Fruit fly (Drosophila melanogaster) whole organism, embryonic: ENCODE measurements around the gene CG34281.

Experiments used
- BEAF-32 ChIP-seq: fragments of 200-800 bp; sonication (Bioruptor generic); optimal IDR thresholded peaks from 3 replicates; lab custom pipeline; 2017; ENCODE audit warnings: missing biosample characterization, missing genetic modification characterization, mild to moderate bottlenecking, moderate library complexity, missing genetic modification reagents
- CG10366 ChIP-seq: fragments of 200-800 bp; sonication (Bioruptor generic); IDR thresholded peaks from 2 replicates; pipeline ENCODE4 v1.3.6; 2022; ENCODE audit warnings: missing biosample characterization, missing genetic modification characterization
- CG10543 ChIP-seq: fragments of 200-800 bp; sonication (Bioruptor generic); optimal IDR thresholded peaks from 3 replicates; lab custom pipeline; 2017; ENCODE audit warnings: missing biosample characterization, mild to moderate bottlenecking, missing genetic modification characterization, moderate library complexity
- CG14050 ChIP-seq: fragments of 200-800 bp; sonication (Bioruptor generic); IDR thresholded peaks from 3 replicates; pipeline ENCODE4 v1.3.6; 2022; ENCODE audit warnings: missing biosample characterization, missing genetic modification characterization
- CG14667 ChIP-seq: fragments of 200-800 bp; sonication (Bioruptor generic); IDR thresholded peaks from 2 replicates; pipeline ENCODE4 v1.3.6; 2022; ENCODE audit warnings: missing biosample characterization, missing genetic modification characterization
- CG15601 ChIP-seq: fragments of 200-800 bp; sonication (Bioruptor generic); optimal IDR thresholded peaks from 3 replicates; lab custom pipeline; 2019; ENCODE audit warnings: missing biosample characterization, mild to moderate bottlenecking, missing genetic modification characterization, moderate library complexity
- CG18262 ChIP-seq: fragments of 200-800 bp; optimal IDR thresholded peaks from 3 replicates; lab custom pipeline; 2019; ENCODE audit warnings: missing biosample characterization, mild to moderate bottlenecking, missing genetic modification characterization, moderate library complexity
- CG1832 ChIP-seq: fragments of 200-800 bp; sonication (Bioruptor generic); optimal IDR thresholded peaks from 2 replicates; lab custom pipeline; 2017; ENCODE audit warnings: missing biosample characterization, mild to moderate bottlenecking, missing genetic modification characterization, inconsistent platforms
- CG18599 ChIP-seq: fragments of 200-800 bp; sonication (Bioruptor generic); optimal IDR thresholded peaks from 3 replicates; lab custom pipeline; 2017; ENCODE audit warnings: missing biosample characterization, missing genetic modification characterization, mild to moderate bottlenecking, moderate library complexity, missing genetic modification reagents
- CG2678 ChIP-seq: fragments of 200-800 bp; sonication (Bioruptor generic); optimal IDR thresholded peaks from 3 replicates; lab custom pipeline; 2019; ENCODE audit warnings: missing biosample characterization, mild to moderate bottlenecking, missing genetic modification characterization, moderate library complexity
- CG30403 ChIP-seq: fragments of 200-800 bp; sonication (Bioruptor generic); optimal IDR thresholded peaks from 3 replicates; lab custom pipeline; 2016; ENCODE audit warnings: missing biosample characterization, missing genetic modification characterization
- CG31388 ChIP-seq: fragments of 200-800 bp; sonication (Bioruptor generic); optimal IDR thresholded peaks from 2 replicates; lab custom pipeline; 2016; ENCODE audit warnings: missing biosample characterization, missing genetic modification characterization
- CG32767 ChIP-seq: fragments of 200-800 bp; sonication (Bioruptor generic); IDR thresholded peaks from 2 replicates; pipeline ENCODE4 v1.3.6; 2022; ENCODE audit warnings: missing biosample characterization, missing genetic modification characterization
- CG5245 ChIP-seq: fragments of 200-800 bp; sonication (Bioruptor generic); optimal IDR thresholded peaks from 3 replicates; lab custom pipeline; 2016; ENCODE audit warnings: missing biosample characterization, missing genetic modification characterization
- CG8089 ChIP-seq: fragments of 200-800 bp; sonication (Bioruptor generic); optimal IDR thresholded peaks from 3 replicates; lab custom pipeline; 2016; ENCODE audit warnings: missing biosample characterization, missing genetic modification characterization
- CG8478 ChIP-seq: fragments of >200 bp; optimal IDR thresholded peaks from 2 replicates; lab custom pipeline; 2018
- CG8924 ChIP-seq: fragments of 200-800 bp; optimal IDR thresholded peaks from 3 replicates; lab custom pipeline; 2019; ENCODE audit warnings: missing biosample characterization, mild to moderate bottlenecking, missing genetic modification characterization, moderate library complexity
- CkIIα-i1 ChIP-seq: fragments of 200-800 bp; sonication (Bioruptor generic); IDR thresholded peaks from 2 replicates; pipeline ENCODE4 v1.3.6; 2022; ENCODE audit warnings: missing biosample characterization, missing genetic modification characterization
- CoRest ChIP-seq: fragments of 200-800 bp; sonication (Bioruptor generic); optimal IDR thresholded peaks from 3 replicates; lab custom pipeline; 2018; ENCODE audit warnings: missing biosample characterization, mild to moderate bottlenecking, missing genetic modification characterization, moderate library complexity
- E2f2 ChIP-seq: fragments of 200-800 bp; sonication (Bioruptor generic); IDR thresholded peaks from 2 replicates; pipeline ENCODE4 v1.3.6; 2022; ENCODE audit warnings: missing biosample characterization, missing genetic modification characterization
- Eip74EF ChIP-seq, 2 experiments: fragments of 200-800 bp in 1 of 2; fragments of >200 bp in 1 of 2; sonication (Bioruptor generic) in 1 of 2; optimal IDR thresholded peaks; 2 replicates each; lab custom pipeline; 2017 to 2019; ENCODE audit warnings: missing biosample characterization in 2 of 2, missing genetic modification characterization in 2 of 2, mild to moderate bottlenecking in 1 of 2, moderate library complexity in 1 of 2
- Gsc ChIP-seq: fragments of 200-800 bp; sonication (Bioruptor generic); IDR thresholded peaks from 2 replicates; pipeline ENCODE4 v1.3.6; 2022; ENCODE audit warnings: missing biosample characterization, missing genetic modification characterization
- HLH4C ChIP-seq: fragments of 200-800 bp; sonication (Bioruptor generic); IDR thresholded peaks from 3 replicates; pipeline ENCODE4 v1.3.6; 2022; ENCODE audit warnings: missing biosample characterization, missing genetic modification characterization; ENCODE audit not compliant: partially characterized antibody
- Jarid2 ChIP-seq: fragments of 200-800 bp; sonication (Bioruptor generic); optimal IDR thresholded peaks from 3 replicates; lab custom pipeline; 2017; ENCODE audit warnings: mild to moderate bottlenecking, missing biosample characterization, missing genetic modification reagents, missing genetic modification characterization
- Kr ChIP-seq: fragments of 200-800 bp; sonication (Bioruptor generic); optimal IDR thresholded peaks from 2 replicates; lab custom pipeline; 2017; ENCODE audit warnings: missing biosample characterization, mild to moderate bottlenecking, missing genetic modification characterization
- NC2α ChIP-seq: fragments of 200-800 bp; sonication (Bioruptor generic); optimal IDR thresholded peaks from 2 replicates; lab custom pipeline; 2016; ENCODE audit warnings: missing biosample characterization, missing genetic modification characterization
- Opbp ChIP-seq: fragments of 200-800 bp; sonication (Bioruptor generic); IDR thresholded peaks from 3 replicates; pipeline ENCODE4 v1.3.6; 2022; ENCODE audit warnings: missing biosample characterization, missing genetic modification characterization; ENCODE audit not compliant: partially characterized antibody
- Scr ChIP-seq: fragments of 200-800 bp; sonication (Bioruptor generic); IDR thresholded peaks from 2 replicates; pipeline ENCODE4 v1.3.6; 2022; ENCODE audit warnings: missing biosample characterization, missing genetic modification characterization; ENCODE audit not compliant: partially characterized antibody
- Sox100B ChIP-seq: fragments of 200-800 bp; sonication (Bioruptor generic); optimal IDR thresholded peaks from 3 replicates; lab custom pipeline; 2018; ENCODE audit warnings: missing biosample characterization, mild to moderate bottlenecking, missing genetic modification characterization
- YL-1 ChIP-seq: fragments of 200-800 bp; sonication (Bioruptor generic); optimal IDR thresholded peaks from 3 replicates; lab custom pipeline; 2017; ENCODE audit warnings: missing biosample characterization, mild to moderate bottlenecking, missing genetic modification characterization
- ara ChIP-seq: fragments of 200-800 bp; sonication (Bioruptor generic); IDR thresholded peaks from 2 replicates; pipeline ENCODE4 v1.3.6; 2022; ENCODE audit warnings: missing biosample characterization, missing genetic modification characterization
- cg ChIP-seq: fragments of 200-800 bp; sonication (Bioruptor generic); optimal IDR thresholded peaks from 3 replicates; lab custom pipeline; 2019; ENCODE audit warnings: missing biosample characterization, mild to moderate bottlenecking, missing genetic modification characterization, moderate library complexity
- dmrt99B ChIP-seq: fragments of 200-800 bp; sonication (Bioruptor generic); optimal IDR thresholded peaks from 2 replicates; lab custom pipeline; 2018; ENCODE audit warnings: missing biosample characterization, mild to moderate bottlenecking, missing genetic modification characterization, moderate library complexity
- eyg ChIP-seq: fragments of 200-800 bp; sonication (Bioruptor generic); optimal IDR thresholded peaks from 3 replicates; lab custom pipeline; 2016; ENCODE audit warnings: missing biosample characterization, missing genetic modification characterization
- gsb-n ChIP-seq: fragments of 200-800 bp; sonication (Bioruptor generic); optimal IDR thresholded peaks from 3 replicates; lab custom pipeline; 2018; ENCODE audit warnings: missing biosample characterization, mild to moderate bottlenecking, missing genetic modification characterization
- gt ChIP-seq: fragments of 200-800 bp; sonication (Bioruptor generic); IDR thresholded peaks from 2 replicates; pipeline ENCODE4 v1.3.6; 2022; ENCODE audit warnings: missing biosample characterization, missing genetic modification characterization
- h ChIP-seq: fragments of >200 bp; optimal IDR thresholded peaks from 2 replicates; lab custom pipeline; 2017
- sc ChIP-seq, 3 experiments: fragments of >200 bp in 2 of 3; fragments of 200-800 bp in 1 of 3; sonication (Bioruptor generic) in 1 of 3; optimal IDR thresholded peaks; 2 replicates in 2 of 3; 3 replicates in 1 of 3; lab custom pipeline; 2017; ENCODE audit warnings: mild to moderate bottlenecking in 1 of 3, missing biosample characterization in 1 of 3, missing genetic modification characterization in 1 of 3, missing genetic modification reagents in 1 of 3
- slbo ChIP-seq: fragments of 200-800 bp; sonication (Bioruptor generic); IDR thresholded peaks from 2 replicates; pipeline ENCODE4 v1.3.6; 2022; ENCODE audit warnings: missing biosample characterization, missing genetic modification characterization
- stwl ChIP-seq: fragments of 200-800 bp; sonication (Bioruptor generic); optimal IDR thresholded peaks from 3 replicates; lab custom pipeline; 2018; ENCODE audit warnings: missing biosample characterization, mild to moderate bottlenecking, missing genetic modification characterization, moderate library complexity
- tll ChIP-seq, 2 experiments: fragments of 200-800 bp in 1 of 2; fragments of >200 bp in 1 of 2; sonication (Bioruptor generic) in 1 of 2; optimal IDR thresholded peaks; 2 replicates each; lab custom pipeline; 2017 to 2019; ENCODE audit warnings: missing biosample characterization in 2 of 2, missing genetic modification characterization in 2 of 2, mild to moderate bottlenecking in 1 of 2, moderate library complexity in 1 of 2
- vnd ChIP-seq: fragments of 200-800 bp; sonication (Bioruptor generic); IDR thresholded peaks from 3 replicates; pipeline ENCODE4 v1.3.6; 2022; ENCODE audit warnings: missing biosample characterization, missing genetic modification characterization; ENCODE audit not compliant: partially characterized antibody
- vvl ChIP-seq: fragments of 200-800 bp; sonication (Bioruptor generic); IDR thresholded peaks from 2 replicates; pipeline ENCODE4 v1.3.6; 2022; ENCODE audit warnings: missing biosample characterization, missing genetic modification characterization
- wor ChIP-seq: fragments of 200-800 bp; sonication (Bioruptor generic); IDR thresholded peaks from 2 replicates; pipeline ENCODE4 v1.3.6; 2022; ENCODE audit warnings: missing biosample characterization, missing genetic modification characterization
- zf30C ChIP-seq: fragments of 200-800 bp; sonication (Bioruptor generic); optimal IDR thresholded peaks from 3 replicates; lab custom pipeline; 2018; ENCODE audit warnings: missing biosample characterization, mild to moderate bottlenecking, missing genetic modification characterization

Gene CG34281

DNA sequence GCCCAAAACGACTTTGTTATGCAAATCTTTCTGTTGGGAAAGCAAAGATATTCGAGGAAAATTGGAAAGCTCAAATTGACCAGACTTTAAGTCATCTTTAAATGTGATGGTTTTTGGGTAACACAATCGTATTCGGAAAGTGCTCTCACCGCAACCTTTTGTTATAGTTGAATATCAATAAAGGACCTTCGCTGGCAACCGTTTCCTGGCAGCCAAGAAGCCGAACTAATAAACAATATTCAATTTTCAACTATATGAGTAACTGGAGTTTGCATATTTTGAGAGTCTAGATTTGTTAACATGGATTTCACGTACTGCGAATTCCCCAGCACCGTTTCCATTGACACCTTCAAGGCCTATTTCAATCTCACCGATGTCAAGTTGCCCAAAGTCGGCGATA is 14.1 kb downstream of the CG34281 start, which contains the start of gene CG14325:
TSS of gene CG14325 (plus strand) at position 301 of the 400 bp plus-strand sequence.
- no peak for TF ChIP-seq cg (GFP tag; lab: Kevin White, UChicago)
- no peak for TF ChIP-seq NC2α
- TF ChIP-seq Scr (GFP tag; lab: Robert Waterston, UW), result no peak
- no peak for TF ChIP-seq stwl
- TF ChIP-seq h (lab: Kevin White, UChicago), result no peak
- TF ChIP-seq zf30C (GFP tag; lab: Kevin White, UChicago), result no peak

DNA sequence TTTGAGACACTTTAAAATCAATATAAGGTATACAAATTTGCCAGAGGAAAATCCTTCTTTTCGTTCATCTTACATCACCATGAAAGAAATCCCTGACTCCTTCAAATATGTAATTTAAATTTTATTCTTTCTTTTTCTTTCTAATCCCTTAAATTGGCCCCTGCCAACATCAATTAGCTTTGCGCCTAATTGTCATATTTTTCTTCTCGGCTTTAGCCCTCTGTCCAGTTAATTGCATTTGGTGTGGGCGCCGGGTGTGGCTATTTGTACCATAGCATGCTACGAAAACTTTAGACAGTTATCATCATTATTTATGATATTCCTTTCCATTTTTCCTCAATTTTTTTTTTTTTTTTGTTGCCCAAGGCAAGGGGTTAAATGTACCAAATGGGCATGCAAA is 17.7 kb downstream of the CG34281 start, which contains the start of gene CG43175:
TSS of gene CG43175 (plus strand) at position 301 of the 400 bp plus-strand sequence.
- TF ChIP-seq CG14667 (GFP tag; lab: Robert Waterston, UW), result no peak

DNA sequence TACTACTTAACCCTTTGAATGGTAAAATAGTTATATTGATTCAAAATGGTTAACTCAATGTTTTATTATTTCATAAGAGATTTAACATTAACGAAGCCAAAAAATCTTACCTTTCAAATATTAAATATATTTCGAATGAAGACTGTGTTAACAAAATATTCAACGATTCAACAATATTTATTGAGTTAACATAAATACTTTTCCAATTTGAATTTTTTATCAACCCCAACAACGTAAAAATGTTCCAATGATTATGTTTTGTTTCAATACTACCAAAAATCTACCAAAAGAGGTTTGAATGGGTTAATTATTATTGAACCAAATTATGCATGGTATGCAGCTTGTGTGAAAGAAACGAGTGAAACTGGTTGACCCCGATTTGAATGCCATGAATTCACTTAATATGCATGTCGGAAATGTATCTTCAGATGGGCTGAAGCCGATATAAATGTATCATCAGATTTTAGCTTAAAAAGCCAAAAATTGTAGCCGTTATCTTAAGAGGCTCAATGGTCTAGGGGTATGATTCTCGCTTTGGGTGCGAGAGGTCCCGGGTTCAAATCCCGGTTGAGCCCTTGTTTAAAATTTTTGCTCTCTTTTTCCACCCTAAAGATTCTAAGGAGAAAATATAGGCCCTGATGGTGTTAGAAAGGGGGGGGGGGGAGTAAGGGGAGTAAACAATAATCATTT is 18.6 kb downstream of the CG34281 start:
- TF ChIP-seq CG30403 (GFP tag; lab: Kevin White, UChicago) (no peak), CG15601 (tag; lab: Kevin White, UChicago) (no peak), CG2678 (tag; lab: Kevin White, UChicago) (peak; percentile 27), eyg (GFP tag; lab: Kevin White, UChicago) (no peak), vnd (GFP tag; lab: Robert Waterston, UW) (no peak), CG32767 (GFP tag; lab: Robert Waterston, UW) (no peak), Eip74EF (GFP tag; optimal IDR thresholded peaks at IDR 0.05; lab: Kevin White, UChicago) (peak in 1 of 2 experiments; percentile 57), ara (GFP tag; lab: Robert Waterston, UW) (no peak), CG18599 (GFP tag; lab: Kevin White, UChicago) (no peak), CkIIα-i1 (GFP tag; lab: Robert Waterston, UW) (no peak), CG18262 (peak; percentile 27), YL-1 (GFP tag; lab: Kevin White, UChicago) (no peak), Opbp (GFP tag; lab: Robert Waterston, UW) (no peak), wor (GFP tag; lab: Robert Waterston, UW) (no peak), CG31388 (GFP tag; lab: Kevin White, UChicago) (no peak), Gsc (GFP tag; lab: Robert Waterston, UW) (no peak), Kr (GFP tag; lab: Kevin White, UChicago) (no peak), E2f2 (GFP tag; lab: Robert Waterston, UW) (no peak), CG1832 (no peak), HLH4C (no peak), slbo (GFP tag; lab: Robert Waterston, UW) (no peak), vvl (peak; percentile 69), CG8089 (GFP tag; lab: Kevin White, UChicago) (no peak), CG8924 (tag; lab: Kevin White, UChicago) (peak; percentile 16), BEAF-32 (GFP tag; lab: Kevin White, UChicago) (no peak), CG5245 (GFP tag; lab: Kevin White, UChicago) (no peak), CoRest (tag; lab: Kevin White, UChicago) (peak; percentile 1), Sox100B (peak; percentile 15), tll (GFP tag; optimal IDR thresholded peaks at IDR 0.05; lab: Kevin White, UChicago) (no peak), Jarid2 (GFP tag; lab: Kevin White, UChicago) (no peak), CG8478 (lab: Kevin White, UChicago) (no peak), CG14050 (no peak), CG14667 (GFP tag; lab: Robert Waterston, UW) (no peak), gt (GFP tag; lab: Robert Waterston, UW) (no peak), CG10366 (GFP tag; lab: Robert Waterston, UW) (no peak), CG10543 (GFP tag; lab: Kevin White, UChicago) (no peak), dmrt99B (tag; lab: Kevin White, UChicago) (peak; percentile 45), sc (optimal IDR thresholded peaks at IDR 0.05; lab: Kevin White, UChicago) (no peak), sc (GFP tag; optimal IDR thresholded peaks at IDR 0.05; lab: Kevin White, UChicago) (no peak), gsb-n (tag; lab: Kevin White, UChicago) (peak; percentile 1)
